Worm (Caenorhabditis elegans) whole organism, L4/young adult: Measurements from ENCODE around the gene C26F1.3.

Source experiments
- W03F9.2 ChIP-seq: fragments of 150-350 bp; optimal IDR thresholded peaks from 2 replicates; lab custom pipeline; 2014; ENCODE audit warnings: missing biosample characterization, missing genetic modification characterization
- dao-5 ChIP-seq: sonication (generic microtip); optimal IDR thresholded peaks from 2 replicates; lab custom pipeline; 2016; ENCODE audit warnings: missing genotype, missing genetic modification characterization, moderate library complexity, missing compliant biosample characterization
- him-1 ChIP-seq: sonication (generic microtip); optimal IDR thresholded peaks from 2 replicates; lab custom pipeline; 2016; ENCODE audit warnings: missing genotype, missing genetic modification reagents, missing genetic modification characterization, missing compliant biosample characterization

C26F1.3 gene

DNA sequence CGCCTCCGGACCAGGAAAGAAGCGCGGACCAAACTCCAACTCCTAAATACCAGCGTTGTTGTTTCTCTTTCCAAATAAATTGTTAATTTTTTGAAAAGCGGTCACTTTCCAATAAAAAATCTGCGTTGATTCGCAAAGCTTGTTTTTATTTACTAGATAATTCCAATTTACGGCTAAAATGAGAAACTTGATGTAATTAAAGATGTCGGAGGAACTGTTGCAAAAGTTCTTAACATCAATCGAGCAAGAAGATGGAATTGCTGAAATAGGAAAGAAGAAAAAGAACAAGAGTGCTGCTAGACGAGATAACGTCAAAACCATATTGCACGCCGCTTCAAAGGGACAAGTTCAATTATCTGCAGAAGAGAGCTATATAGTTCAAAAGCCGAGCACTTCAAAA is at the start of gene C26F1.3:
Gene C26F1.3, plus strand, starts transcription at position 203 of the 400 bp plus-strand sequence.
- no peak for TF ChIP-seq W03F9.2 (tag; lab: Kevin White, UChicago)
- TF ChIP-seq him-1 (tag; lab: Kevin White, UChicago): no peak
- no peak for TF ChIP-seq dao-5 (tag; lab: Kevin White, UChicago)

DNA sequence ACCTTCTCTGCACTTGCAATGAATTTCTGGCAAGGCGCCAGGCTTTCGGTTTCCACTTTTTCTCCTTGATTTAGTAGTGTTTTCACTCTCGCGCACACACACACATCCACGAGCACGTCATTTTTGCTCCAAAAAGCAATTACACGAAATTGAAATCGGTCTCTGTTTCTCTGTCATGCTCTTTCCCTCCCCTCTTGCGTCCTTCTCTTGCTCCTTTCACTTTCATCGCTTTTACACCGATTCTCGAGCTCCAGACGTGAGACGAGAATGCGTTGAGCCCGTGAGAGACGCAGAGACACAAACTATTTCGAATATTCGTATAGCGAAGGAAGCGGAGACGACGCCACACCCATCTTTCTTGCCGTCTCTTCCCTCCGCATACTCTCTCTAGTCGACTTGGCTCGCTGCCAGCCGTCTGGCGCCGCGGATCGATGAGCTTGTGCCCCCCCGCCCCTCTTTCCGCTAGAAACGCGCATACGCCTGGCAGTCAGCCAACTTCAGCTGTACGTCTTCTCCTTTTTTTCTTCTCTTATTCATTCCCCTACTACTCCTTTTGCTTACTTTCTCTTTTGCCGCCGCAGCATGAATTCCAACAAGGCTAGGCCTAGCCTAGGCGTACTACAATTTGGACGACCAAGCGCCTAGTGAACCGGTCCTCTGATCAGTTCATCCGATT is 49.0 kb upstream of the C26F1.3 start:
- TF ChIP-seq dao-5 (tag; lab: Kevin White, UChicago) (no peak), him-1 (tag; lab: Kevin White, UChicago) (peak; percentile 87), W03F9.2 (tag; lab: Kevin White, UChicago) (no peak)

DNA sequence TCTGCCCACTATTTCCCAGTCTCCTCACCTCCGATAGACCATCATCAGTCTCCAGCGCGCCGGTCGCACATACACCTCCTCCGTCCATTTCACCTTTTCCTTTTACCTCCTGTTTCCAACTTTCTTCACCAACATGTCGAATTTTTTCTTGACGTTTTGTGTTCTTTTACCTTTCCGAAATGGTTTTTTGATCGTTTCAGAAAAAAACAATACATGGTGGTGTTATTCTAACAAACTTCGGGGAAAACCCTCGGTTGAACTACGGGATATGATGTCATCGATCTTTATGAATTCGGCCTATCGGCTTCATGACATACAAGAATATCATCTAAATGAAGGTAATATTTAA is 48.4 kb upstream of the C26F1.3 start, which contains the start of gene Y97E10C.1:
Gene Y97E10C.1, plus strand, starts transcription at position 201 of the 349 bp plus-strand sequence.
- no peak for TF ChIP-seq dao-5 (tag; lab: Kevin White, UChicago)
- TF ChIP-seq W03F9.2 (tag; lab: Kevin White, UChicago): no peak
- TF ChIP-seq him-1 (tag; lab: Kevin White, UChicago): no peak

DNA sequence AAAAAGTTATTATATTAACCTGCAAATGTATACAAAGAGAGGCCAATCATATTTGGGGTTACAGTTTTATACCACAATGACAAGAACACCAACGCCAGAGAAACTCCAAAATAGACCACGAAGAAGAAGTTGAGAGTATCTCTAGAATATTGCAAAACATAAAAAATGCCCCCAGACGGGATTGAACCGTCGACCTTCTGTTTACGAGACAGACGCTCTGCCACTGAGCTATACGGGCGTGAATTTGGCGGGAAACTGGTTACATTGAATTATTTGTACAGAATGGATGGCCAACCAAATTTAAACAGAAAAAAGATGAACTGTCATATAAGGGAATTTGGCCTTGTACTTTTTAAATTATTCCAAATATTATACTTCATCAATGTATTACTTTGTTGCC is 46.6 kb upstream of the C26F1.3 start:
- TF ChIP-seq W03F9.2 (tag; lab: Kevin White, UChicago) (no peak), him-1 (tag; lab: Kevin White, UChicago) (no peak), dao-5 (tag; lab: Kevin White, UChicago) (no peak)

DNA sequence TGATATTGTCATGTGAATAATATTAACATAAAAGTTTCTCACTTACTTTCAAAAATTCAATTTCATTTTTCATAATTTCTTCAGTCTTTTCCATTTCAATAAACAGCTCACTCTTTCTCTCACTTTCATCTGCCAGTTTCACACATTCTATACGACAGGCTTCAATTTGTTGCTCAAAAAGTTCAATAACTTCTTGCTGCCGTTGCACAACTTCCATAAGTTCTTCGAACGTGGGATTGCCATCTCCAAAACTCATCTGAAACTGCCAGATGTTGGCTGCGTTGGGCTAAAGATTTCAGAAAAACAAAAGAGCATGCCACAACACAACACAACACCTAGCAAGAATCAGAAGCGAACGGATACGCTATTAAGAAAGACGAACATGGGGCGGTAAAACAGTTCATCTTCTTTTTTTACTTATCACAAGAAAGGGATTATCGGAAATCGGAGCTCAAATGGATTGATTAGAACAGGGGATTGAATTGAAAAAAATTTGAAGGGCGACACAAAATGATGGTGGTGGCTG is 43.8 kb upstream of the C26F1.3 start:
- TF ChIP-seq him-1 (tag; lab: Kevin White, UChicago): no peak
- TF ChIP-seq W03F9.2 (tag; lab: Kevin White, UChicago): no peak
- TF ChIP-seq dao-5 (tag; lab: Kevin White, UChicago): no peak

DNA sequence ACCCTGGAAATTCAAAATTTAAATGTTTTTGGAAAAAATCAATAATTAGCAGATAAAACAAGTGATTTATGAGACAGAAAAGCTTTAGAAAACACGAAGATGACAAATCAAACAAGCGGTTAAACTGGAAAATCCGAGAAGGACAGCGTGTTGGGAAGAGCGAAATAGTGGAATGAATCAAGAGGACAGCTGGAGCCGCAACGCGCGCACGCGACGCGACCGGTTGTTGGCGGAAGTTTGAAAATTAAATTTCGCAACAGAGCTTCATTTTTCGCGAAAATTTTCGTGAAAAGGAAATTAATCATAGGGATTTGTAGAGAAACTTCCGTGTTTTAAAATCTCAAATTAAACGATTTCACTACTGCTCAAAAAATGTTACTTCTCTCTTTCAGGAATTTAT is 42.2 kb upstream of the C26F1.3 start, which contains the start of gene clic-1:
Gene clic-1, minus strand, starts transcription at position 3 of the 400 bp plus-strand sequence.
- TF ChIP-seq W03F9.2 (tag; lab: Kevin White, UChicago) (no peak), him-1 (tag; lab: Kevin White, UChicago) (peak; percentile 29)

DNA sequence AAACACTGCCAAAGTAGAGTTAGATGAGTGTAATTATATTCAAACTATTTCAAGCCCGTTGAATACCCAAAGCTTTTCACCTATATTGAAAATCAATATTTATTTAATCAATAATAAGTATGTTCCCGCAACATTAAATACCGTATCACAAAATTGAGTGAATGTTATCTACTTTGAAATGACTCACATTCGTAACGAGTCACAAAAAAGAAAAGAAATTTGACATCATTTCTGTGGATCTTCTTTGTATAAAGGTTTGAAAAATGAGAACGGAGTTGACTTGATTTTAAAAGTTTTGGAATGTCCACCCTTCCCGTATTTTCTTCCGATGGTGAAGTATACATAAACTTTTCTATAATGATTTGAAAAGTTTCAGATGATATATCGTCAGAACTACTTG is 41.8 kb upstream of the C26F1.3 start, which contains the start of gene srr-10:
Gene srr-10, plus strand, starts transcription at position 301 of the 400 bp plus-strand sequence.
- no peak for TF ChIP-seq W03F9.2 (tag; lab: Kevin White, UChicago)
- no peak for TF ChIP-seq dao-5 (tag; lab: Kevin White, UChicago)
- TF ChIP-seq him-1 (tag; lab: Kevin White, UChicago): no peak

DNA sequence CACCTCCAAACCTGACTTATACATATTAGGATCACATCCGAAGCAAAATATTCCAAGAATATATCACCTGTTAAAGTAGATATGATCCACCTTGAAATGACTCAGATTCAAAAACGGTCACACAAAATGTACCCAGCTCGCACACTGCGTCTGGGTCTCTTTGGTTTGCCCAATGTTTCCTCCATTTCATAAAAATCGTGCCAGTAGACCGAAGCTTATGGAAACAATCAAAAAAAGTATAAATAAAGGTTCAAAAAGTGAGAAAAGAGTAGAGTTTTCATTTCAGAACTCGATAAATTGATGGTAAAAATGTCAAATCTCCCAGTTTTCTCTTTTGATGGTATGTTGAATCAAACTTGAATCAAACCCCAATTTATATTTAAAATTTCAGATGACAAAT is 39.4 kb upstream of the C26F1.3 start, which contains the start of gene srr-9:
Gene srr-9, plus strand, starts transcription at position 301 of the 400 bp plus-strand sequence.
- TF ChIP-seq W03F9.2 (tag; lab: Kevin White, UChicago) (no peak), him-1 (tag; lab: Kevin White, UChicago) (no peak), dao-5 (tag; lab: Kevin White, UChicago) (no peak)

DNA sequence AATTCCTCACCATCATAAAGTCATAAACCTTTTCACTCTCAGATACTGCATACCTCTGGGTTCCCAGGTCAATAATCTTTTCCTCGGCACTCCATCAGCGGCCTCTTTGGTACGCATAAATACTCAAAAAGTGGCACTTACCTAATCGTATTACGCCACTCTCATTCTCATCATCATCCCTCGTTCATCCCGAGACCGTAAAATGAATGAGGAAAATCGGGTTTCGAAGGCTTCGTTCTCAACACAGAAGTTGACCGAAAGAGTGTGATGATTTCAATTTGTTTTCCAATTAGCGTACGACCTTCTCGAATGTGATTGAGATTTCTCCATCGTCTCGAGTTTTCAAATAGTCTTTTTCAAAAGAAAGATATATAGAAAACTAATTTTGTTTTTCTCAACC is 37.2 kb upstream of the C26F1.3 start:
- TF ChIP-seq dao-5 (tag; lab: Kevin White, UChicago) (no peak), him-1 (tag; lab: Kevin White, UChicago) (no peak), W03F9.2 (tag; lab: Kevin White, UChicago) (no peak)

DNA sequence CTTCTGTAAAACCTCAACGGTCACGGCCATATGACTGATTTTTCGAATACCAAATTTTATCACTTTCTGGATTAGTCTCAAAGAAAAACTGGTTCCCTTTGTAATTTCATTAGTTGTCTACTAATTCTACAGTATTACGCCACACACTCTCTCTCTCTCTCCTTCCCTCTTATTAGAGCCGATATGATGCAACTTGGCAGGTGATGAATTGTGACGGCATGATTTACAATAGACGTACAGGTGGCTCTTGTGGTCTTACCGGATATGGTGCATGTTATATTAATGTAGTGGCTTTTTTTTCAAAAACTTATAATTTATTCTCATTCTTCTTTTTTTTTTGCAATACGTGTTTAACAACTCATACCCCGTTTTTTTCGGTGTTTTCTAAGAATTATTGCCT is 35.2 kb upstream of the C26F1.3 start:
- TF ChIP-seq W03F9.2 (tag; lab: Kevin White, UChicago) (no peak), dao-5 (tag; lab: Kevin White, UChicago) (no peak), him-1 (tag; lab: Kevin White, UChicago) (no peak)

DNA sequence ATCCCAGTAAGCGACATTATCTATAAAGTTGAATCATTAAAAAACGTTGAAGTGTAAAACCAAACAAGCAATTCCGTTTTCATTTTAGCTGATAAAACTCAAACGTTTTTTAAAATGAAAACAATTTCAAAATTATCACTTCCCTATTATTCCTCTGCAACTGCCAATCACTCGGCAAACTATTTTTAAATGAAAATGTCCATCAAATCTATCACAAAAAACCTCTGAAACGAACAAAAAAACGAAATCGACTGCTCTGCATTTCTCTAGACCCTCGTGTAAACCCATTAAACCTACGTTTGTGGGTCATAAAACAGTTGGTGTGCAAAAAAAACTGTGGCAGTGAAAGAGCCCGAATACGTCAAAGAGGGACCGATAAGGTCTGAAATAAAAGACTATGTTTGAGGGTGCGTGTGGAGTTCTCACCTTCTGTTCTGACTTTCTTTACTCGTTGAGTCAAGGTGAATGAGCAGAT is 34.6 kb upstream of the C26F1.3 start, which contains the start of gene fbxl-5:
Gene fbxl-5, plus strand, starts transcription at position 425 of the 475 bp plus-strand sequence.
- TF ChIP-seq dao-5 (tag; lab: Kevin White, UChicago): no peak
- TF ChIP-seq him-1 (tag; lab: Kevin White, UChicago): no peak
- no peak for TF ChIP-seq W03F9.2 (tag; lab: Kevin White, UChicago)

DNA sequence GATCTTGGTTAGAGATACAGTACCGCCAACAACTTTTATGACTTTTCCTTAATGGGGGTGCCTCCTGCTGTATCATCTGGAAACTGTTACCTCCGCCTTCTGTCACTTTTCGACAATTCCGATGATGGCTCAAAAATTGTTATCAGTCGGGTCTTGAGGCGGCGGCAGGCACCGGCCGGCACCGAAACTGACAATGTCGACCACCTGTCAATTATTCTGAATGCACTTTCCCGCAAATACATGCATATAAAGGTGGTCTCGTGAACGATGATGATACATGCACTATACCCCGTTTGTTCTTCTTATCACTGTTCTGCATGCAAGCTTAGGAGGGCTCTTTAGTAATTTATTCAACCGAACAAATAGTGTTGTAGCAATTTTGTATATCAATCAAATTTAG is 33.0 kb upstream of the C26F1.3 start:
- TF ChIP-seq dao-5 (tag; lab: Kevin White, UChicago) (no peak), him-1 (tag; lab: Kevin White, UChicago) (no peak), W03F9.2 (tag; lab: Kevin White, UChicago) (no peak)

DNA sequence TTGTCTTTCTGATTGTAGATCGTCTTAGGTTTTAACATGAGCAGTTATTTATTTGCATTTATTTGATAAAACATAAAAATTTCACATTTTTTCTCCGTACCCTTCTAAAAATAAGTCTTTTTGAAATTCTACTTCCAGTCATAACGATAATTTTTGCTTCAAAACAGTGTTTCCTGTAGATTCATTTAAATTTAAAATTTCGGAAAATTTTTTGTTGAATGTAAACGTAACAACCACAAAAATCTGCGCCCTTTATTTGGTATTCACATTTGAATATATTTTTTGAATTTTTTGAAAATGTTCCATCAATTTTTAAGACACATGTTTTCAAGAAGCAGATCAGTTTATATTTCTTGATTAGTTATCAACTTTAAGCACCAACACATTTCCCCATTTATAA is 31.7 kb upstream of the C26F1.3 start:
- TF ChIP-seq him-1 (tag; lab: Kevin White, UChicago): no peak

DNA sequence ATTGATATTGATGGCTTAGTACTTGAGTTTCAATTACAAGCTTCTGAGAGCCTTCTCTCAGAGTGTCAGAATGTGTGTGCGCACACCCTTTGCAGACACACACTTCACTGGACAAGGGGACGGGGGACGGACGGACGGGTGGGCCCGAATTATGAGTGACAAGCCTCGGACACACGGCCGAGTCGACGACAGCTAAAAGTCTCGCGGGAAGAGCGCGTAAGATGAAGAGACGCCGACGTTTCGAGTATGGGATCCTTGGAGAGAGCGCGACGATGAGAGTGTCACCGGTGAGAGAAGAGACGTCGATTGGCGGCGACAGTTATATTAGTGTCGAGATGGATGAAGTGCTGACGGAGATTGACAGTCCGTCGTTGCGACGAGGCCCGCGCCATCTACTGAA is 31.2 kb upstream of the C26F1.3 start:
- TF ChIP-seq dao-5 (tag; lab: Kevin White, UChicago) (no peak), him-1 (tag; lab: Kevin White, UChicago) (no peak), W03F9.2 (tag; lab: Kevin White, UChicago) (no peak)
